Worm (Caenorhabditis elegans) whole organism, L4/young adult: Measurements from ENCODE around the gene F52D1.2.

Experiments
- dao-5 ChIP-seq: sonication (generic microtip); optimal IDR thresholded peaks from 2 replicates; lab custom pipeline; 2016; ENCODE audit warnings: missing genotype, missing genetic modification characterization, moderate library complexity, missing compliant biosample characterization
- him-1 ChIP-seq: sonication (generic microtip); optimal IDR thresholded peaks from 2 replicates; lab custom pipeline; 2016; ENCODE audit warnings: missing genotype, missing genetic modification reagents, missing genetic modification characterization, missing compliant biosample characterization

- TF ChIP-seq dao-5 (tag; lab: Kevin White, UChicago) (no peak), him-1 (no peak)
Observed at ce11 chrX:439031-439430, 11.0 kb downstream of the F52D1.2 start.
